Worm (Caenorhabditis elegans): ENCODE results near the gene B0416.7.

DNA sequence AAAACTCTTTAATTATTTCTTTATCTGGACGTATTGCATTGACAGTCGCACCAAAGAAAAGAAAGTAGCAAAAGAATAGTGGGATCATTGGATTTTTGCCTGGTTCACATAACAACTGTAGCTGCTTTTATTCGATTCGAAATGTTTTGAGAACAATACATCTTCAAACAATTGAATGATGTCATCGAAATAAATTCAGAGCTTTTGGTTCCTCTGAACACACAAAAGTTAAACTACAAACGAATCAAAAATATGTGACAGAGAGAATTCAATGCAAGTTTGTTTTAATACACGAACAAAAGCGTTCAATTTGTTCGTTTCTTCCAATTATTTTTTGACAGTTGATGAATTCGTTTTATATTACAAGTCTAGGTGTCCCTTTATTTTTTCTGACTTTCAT, 13.5 kb upstream of the B0416.7 start, which contains the start of gene H29C22.1:
- TF ChIP-seq hnd-1 (tag; optimal IDR thresholded peaks at IDR 0.05) (no peak), ama-1 (optimal IDR thresholded peaks at IDR 0.05) (no peak), flt-1 (GFP tag; IDR thresholded peaks at IDR 0.05) (no peak), F13C5.2 (tag; optimal IDR thresholded peaks at IDR 0.05) (no peak), tbx-37 (GFP tag; conservative IDR thresholded peaks at IDR 0.05) (no peak), tbx-11 (GFP tag; IDR thresholded peaks at IDR 0.05) (no peak), B0310.2 (tag; optimal IDR thresholded peaks at IDR 0.05) (no peak), tra-4 (tag; optimal IDR thresholded peaks at IDR 0.05) (no peak), scrt-1 (GFP tag; IDR thresholded peaks at IDR 0.05) (no peak), sea-1 (GFP tag; conservative IDR thresholded peaks at IDR 0.05) (no peak)
